Worm (Caenorhabditis elegans): Measurements from ENCODE around the gene cup-14.
A peak's percentile ranks its signal among the peaks of the same experiment; 100 is the strongest.

The cup-14 gene

ce11 chrII:13834380-13835194, 37.5 kb downstream of the cup-14 start (continued):
- TF ChIP-seq hrde-1 (tag; optimal IDR thresholded peaks at IDR 0.05; ENCODE audit: borderline replicate concordance) (no peak), gei-17 (GFP tag; optimal IDR thresholded peaks at IDR 0.05) (peak; percentile 81), B0019.2 (GFP tag; conservative IDR thresholded peaks at IDR 0.05) (no peak), nhr-27 (tag; optimal IDR thresholded peaks at IDR 0.05) (no peak), ceh-27 (GFP tag; optimal IDR thresholded peaks at IDR 0.05) (peak; percentile 80), ZK185.1 (tag; optimal IDR thresholded peaks at IDR 0.05; ENCODE audit: poor library complexity, severe bottlenecking) (peak; percentile 89), ceh-58 (GFP tag; IDR thresholded peaks at IDR 0.05) (no peak), zim-3 (tag; optimal IDR thresholded peaks at IDR 0.05) (peak; percentile 71), nfyb-1 (GFP tag; IDR thresholded peaks at IDR 0.05) (peak; percentile 92), egl-44 (GFP tag; IDR thresholded peaks at IDR 0.05) (peak; percentile 66; the same call in 1 of the 2 replicates), hsf-1 (GFP tag; IDR thresholded peaks at IDR 0.05) (0 out of 2 replicates have a peak, but pooled peaks have one; percentile 32), F57A8.1 (GFP tag; optimal IDR thresholded peaks at IDR 0.05) (no peak), hlh-12 (tag; optimal IDR thresholded peaks at IDR 0.05) (no peak), lsy-27 (tag; optimal IDR thresholded peaks at IDR 0.05; ENCODE audit: borderline replicate concordance, insufficient read depth) (no peak), repo-1 (tag; optimal IDR thresholded peaks at IDR 0.05) (peak; percentile 77), Y53G8AR.9 (GFP tag; conservative IDR thresholded peaks at IDR 0.05) (peak; percentile 80), ekl-4 (GFP tag; IDR thresholded peaks at IDR 0.05) (peak; percentile 63), lin-26 (GFP tag; IDR thresholded peaks at IDR 0.05) (peak; percentile 83), ceh-91 (GFP tag; IDR thresholded peaks at IDR 0.05) (0 out of 2 replicates have a peak, but pooled peaks have one; percentile 34), attf-5 (GFP tag; optimal IDR thresholded peaks at IDR 0.05) (peak; percentile 63), F55B11.4 (tag; optimal IDR thresholded peaks at IDR 0.05; ENCODE audit: borderline replicate concordance, insufficient read depth) (no peak), ztf-22 (GFP tag; optimal IDR thresholded peaks at IDR 0.05) (peak; percentile 52), hlh-26 (GFP tag; conservative IDR thresholded peaks at IDR 0.05) (no peak), snpc-4 (GFP tag; optimal IDR thresholded peaks at IDR 0.05) (peak; percentile 97), snpc-4 (tag; optimal IDR thresholded peaks at IDR 0.05) (peak; percentile 98 to 100 (median 100)), cebp-2 (GFP tag; IDR thresholded peaks at IDR 0.05) (0 out of 2 replicates have a peak, but pooled peaks have one; percentile 69), ztf-28 (GFP tag; IDR thresholded peaks at IDR 0.05) (0 out of 2 replicates have a peak, but pooled peaks have one; percentile 30), snpc-3.4 (tag; optimal IDR thresholded peaks at IDR 0.05) (no peak), Y53F4B.3 (GFP tag; IDR thresholded peaks at IDR 0.05) (no peak), T07F8.4 (tag; optimal IDR thresholded peaks at IDR 0.05) (peak; percentile 19), athp-1 (tag; optimal IDR thresholded peaks at IDR 0.05) (peak; percentile 54), sea-2 (GFP tag; IDR thresholded peaks at IDR 0.05) (no peak), ceh-100 (GFP tag; IDR thresholded peaks at IDR 0.05) (peak; percentile 68), bed-2 (GFP tag; IDR thresholded peaks at IDR 0.05) (no peak), mes-4 (tag; optimal IDR thresholded peaks at IDR 0.05) (no peak), dpl-1 (GFP tag; optimal IDR thresholded peaks at IDR 0.05) (peak; percentile 6), nfya-1 (tag; optimal IDR thresholded peaks at IDR 0.05; ENCODE audit: borderline replicate concordance, insufficient read depth) (no peak), pbrm-1 (GFP tag; IDR thresholded peaks at IDR 0.05) (peak; percentile 71), tbx-9 (tag; optimal IDR thresholded peaks at IDR 0.05; ENCODE audit: borderline replicate concordance) (no peak), sdz-38 (tag; optimal IDR thresholded peaks at IDR 0.05) (no peak), rpc-1 (optimal IDR thresholded peaks at IDR 0.05) (peak; percentile 79), rpc-1 (tag; optimal IDR thresholded peaks at IDR 0.05) (peak; percentile 78), ama-1 (optimal IDR thresholded peaks at IDR 0.05) (peak; percentile 8), ama-1 (GFP tag; optimal IDR thresholded peaks at IDR 0.05) (peak in 1 of 2 experiments; percentile 85), Y79H2A.3 (GFP tag; conservative IDR thresholded peaks at IDR 0.05) (no peak), C17E4.6 (GFP tag; IDR thresholded peaks at IDR 0.05) (no peak), zfh-2 (GFP tag; conservative IDR thresholded peaks at IDR 0.05) (no peak)
